Fruit fly (Drosophila melanogaster): ENCODE results near the gene CG46339.
A peak's percentile ranks its signal among the peaks of the same experiment; 100 is the strongest.

CG46339 gene

DNA sequence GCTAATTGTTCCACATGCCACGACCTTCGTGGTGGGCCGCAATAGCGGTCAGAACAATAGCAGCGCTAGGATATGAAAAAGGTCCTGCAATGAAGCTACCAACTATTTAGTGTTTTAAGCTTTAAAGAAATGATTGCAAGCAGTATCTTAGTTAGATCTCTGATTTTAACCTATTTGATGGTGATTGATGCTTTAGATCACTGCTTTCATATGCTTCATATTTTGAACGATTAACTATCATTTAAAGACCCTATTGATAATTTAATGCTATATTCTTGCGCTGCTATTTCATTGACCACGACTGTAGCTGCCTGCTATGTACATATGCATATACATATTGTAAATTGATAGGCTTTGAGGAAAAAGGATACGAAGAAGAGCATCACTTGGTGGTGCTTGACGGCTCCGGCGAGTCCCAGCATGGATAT lies 48.2 kb downstream of the CG46339 start (continued):
- TF ChIP-seq sr (GFP tag; IDR thresholded peaks at IDR 0.05) = 0 out of 3 replicates have a peak, but pooled peaks have one; percentile 3
- TF ChIP-seq CG1024 (GFP tag; IDR thresholded peaks at IDR 0.05) = no peak
- TF ChIP-seq ttk (GFP tag; IDR thresholded peaks at IDR 0.05) = peak; percentile 14; the same call in 1 of the 2 replicates
- peak; percentile 33 for TF ChIP-seq NK7.1 (GFP tag; optimal IDR thresholded peaks at IDR 0.05)
- peak; percentile 49 for TF ChIP-seq CG13775 (GFP tag; optimal IDR thresholded peaks at IDR 0.05)
- TF ChIP-seq ftz-f1 (GFP tag; optimal IDR thresholded peaks at IDR 0.05) = peak; percentile 1
- TF ChIP-seq HHEX (GFP tag; optimal IDR thresholded peaks at IDR 0.05) = peak; percentile 58
- peak; percentile 29; the same call in 1 of the 2 replicates for TF ChIP-seq Rfx (GFP tag; IDR thresholded peaks at IDR 0.05)
- peak; percentile 85 for TF ChIP-seq CG18476 (GFP tag; optimal IDR thresholded peaks at IDR 0.05)
- peak; percentile 45; the same call in 1 of the 2 replicates for TF ChIP-seq slbo (GFP tag; IDR thresholded peaks at IDR 0.05)
- TF ChIP-seq pum (GFP tag; optimal IDR thresholded peaks at IDR 0.05) = peak; percentile 40
- no peak for TF ChIP-seq nerfin-2 (GFP tag; IDR thresholded peaks at IDR 0.05; ENCODE audit: partially characterized antibody)
- peak; percentile 35 for TF ChIP-seq CG10209 (GFP tag; optimal IDR thresholded peaks at IDR 0.05)
- TF ChIP-seq CG17385 (GFP tag; optimal IDR thresholded peaks at IDR 0.05) = peak; percentile 33
- peak; percentile 3 for TF ChIP-seq Atf-2 (GFP tag; optimal IDR thresholded peaks at IDR 0.05)
- peak; percentile 21 for TF ChIP-seq Hsf (GFP tag; optimal IDR thresholded peaks at IDR 0.05)
- TF ChIP-seq CG5180 (GFP tag; optimal IDR thresholded peaks at IDR 0.05) = peak; percentile 68
- TF ChIP-seq inv (GFP tag; IDR thresholded peaks at IDR 0.05; ENCODE audit: partially characterized antibody) = no peak
- TF ChIP-seq crol (GFP tag; IDR thresholded peaks at IDR 0.05) = no peak
- TF ChIP-seq sna (GFP tag; IDR thresholded peaks at IDR 0.05; ENCODE audit: partially characterized antibody) = no peak
- peak; percentile 68 for TF ChIP-seq CG15514 (GFP tag; optimal IDR thresholded peaks at IDR 0.05)
- TF ChIP-seq toy (GFP tag; IDR thresholded peaks at IDR 0.05) = no peak
- peak; percentile 93 for TF ChIP-seq CG11696 (GFP tag; IDR thresholded peaks at IDR 0.05)
- peak; percentile 48 for TF ChIP-seq slou (GFP tag; optimal IDR thresholded peaks at IDR 0.05)
- TF ChIP-seq exex (tag; optimal IDR thresholded peaks at IDR 0.05) = peak; percentile 32
- peak; percentile 56 for TF ChIP-seq Camta (GFP tag; optimal IDR thresholded peaks at IDR 0.05)
- peak; percentile 76 for TF ChIP-seq bcd (GFP tag; optimal IDR thresholded peaks at IDR 0.05)
- peak; percentile 58; the same call in 1 of the 3 replicates for TF ChIP-seq CG7357 (GFP tag; IDR thresholded peaks at IDR 0.05)
- no peak for TF ChIP-seq Dref (GFP tag; IDR thresholded peaks at IDR 0.05)
- no peak for TF ChIP-seq CG13123 (GFP tag; optimal IDR thresholded peaks at IDR 0.05)
- TF ChIP-seq Six4 (GFP tag; optimal IDR thresholded peaks at IDR 0.05) = peak; percentile 70
- TF ChIP-seq Dad (GFP tag; optimal IDR thresholded peaks at IDR 0.05) = no peak
- peak; percentile 90 for TF ChIP-seq CG9727 (GFP tag; optimal IDR thresholded peaks at IDR 0.05)
- TF ChIP-seq CG10321 (GFP tag; IDR thresholded peaks at IDR 0.05) = no peak
- TF ChIP-seq kni (GFP tag; optimal IDR thresholded peaks at IDR 0.05) = no peak
- TF ChIP-seq CG10147 (GFP tag; optimal IDR thresholded peaks at IDR 0.05) = peak; percentile 67
- peak; percentile 48; the same call in 1 of the 2 replicates for TF ChIP-seq Taf1 (GFP tag; IDR thresholded peaks at IDR 0.05)
- peak; percentile 32; the same call in 1 of the 3 replicates for TF ChIP-seq Dbx (GFP tag; IDR thresholded peaks at IDR 0.05)
- TF ChIP-seq Neu2 (GFP tag; optimal IDR thresholded peaks at IDR 0.05; ENCODE audit: borderline replicate concordance) = peak; percentile 53
- peak; percentile 5 for TF ChIP-seq CG10274 (GFP tag; optimal IDR thresholded peaks at IDR 0.05)
- peak; percentile 53 for TF ChIP-seq Atf6 (GFP tag; IDR thresholded peaks at IDR 0.05)
- TF ChIP-seq CG13894 (tag; optimal IDR thresholded peaks at IDR 0.05) = peak; percentile 19
- TF ChIP-seq CG15073 (GFP tag; optimal IDR thresholded peaks at IDR 0.05) = no peak
- TF ChIP-seq gsb (GFP tag; IDR thresholded peaks at IDR 0.05) = no peak
- TF ChIP-seq CG14441 (GFP tag; IDR thresholded peaks at IDR 0.05) = peak; percentile 38
- TF ChIP-seq CG8765 (GFP tag; IDR thresholded peaks at IDR 0.05) = no peak
- TF ChIP-seq pzg (GFP tag; optimal IDR thresholded peaks at IDR 0.05) = no peak
- peak in 1 of 2 experiments; percentile 32 for TF ChIP-seq eve (GFP tag; optimal IDR thresholded peaks at IDR 0.05)
- TF ChIP-seq CG6765 (GFP tag; optimal IDR thresholded peaks at IDR 0.05) = peak; percentile 11
- TF ChIP-seq CG8944 (GFP tag; optimal IDR thresholded peaks at IDR 0.05) = peak; percentile 52
- TF ChIP-seq CG12071 (GFP tag; optimal IDR thresholded peaks at IDR 0.05) = peak; percentile 84
